Worm (Caenorhabditis elegans): ENCODE results near the gene irld-7.

The irld-7 gene

DNA sequence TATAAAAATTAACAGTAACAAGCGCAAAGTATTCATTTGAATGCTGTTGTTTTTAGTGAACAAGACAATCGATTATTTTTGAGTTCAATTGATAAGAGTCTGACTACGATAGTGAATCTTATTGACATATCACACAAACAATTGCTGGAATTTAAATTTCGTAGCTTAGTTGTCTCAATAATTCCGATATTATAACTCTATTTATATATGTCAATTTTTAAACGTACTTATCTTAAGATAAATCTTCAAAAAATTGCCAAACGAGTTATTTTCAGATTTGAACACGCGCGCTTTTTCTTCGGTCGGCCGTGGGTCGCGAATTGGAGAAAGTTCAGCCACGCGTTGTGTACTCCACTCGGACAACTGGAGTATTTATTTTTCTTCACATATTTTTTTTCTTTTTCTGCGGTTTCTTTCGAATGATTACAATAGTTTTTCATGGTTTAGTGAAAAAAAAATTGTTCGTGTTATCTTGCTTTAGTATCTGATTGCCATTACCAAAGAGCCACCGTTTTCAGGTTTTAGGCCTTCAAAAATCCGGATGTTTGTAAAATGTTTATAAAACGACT lies 41.6 kb downstream of the irld-7 start, which contains the start of the genes cest-5.1 and C01B10.9:
TSS of gene cest-5.1 (minus strand) at position 51 of the 569 bp plus-strand sequence.
TSS of gene C01B10.9 (plus strand) at position 519 of the 569 bp plus-strand sequence.
- TF ChIP-seq W03F9.2 (tag; optimal IDR thresholded peaks at IDR 0.05) (peak; percentile 73), him-1 (tag; optimal IDR thresholded peaks at IDR 0.05) (no peak)

DNA sequence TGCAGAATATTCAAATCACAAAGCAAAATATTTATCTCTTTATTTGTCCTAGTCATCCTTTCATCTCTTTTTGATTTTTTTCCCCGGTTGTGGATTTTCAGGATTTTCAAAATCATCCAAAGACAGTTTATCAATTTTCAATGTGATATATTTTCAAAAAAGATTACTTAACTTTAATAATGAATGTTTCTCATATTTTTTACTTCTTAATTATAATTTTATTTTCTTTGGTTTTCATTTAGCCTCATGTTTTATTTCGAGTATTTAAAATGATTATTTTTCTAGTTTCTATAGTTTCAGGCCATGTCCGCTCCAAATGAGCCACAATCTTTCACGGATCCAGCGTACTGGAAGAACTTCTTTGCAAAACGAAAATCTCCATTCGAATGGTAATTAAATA lies 44.6 kb downstream of the irld-7 start, which contains the start of gene metl-13:
TSS of gene metl-13 (plus strand) at position 301 of the 400 bp plus-strand sequence.
- no peak for TF ChIP-seq W03F9.2 (tag; optimal IDR thresholded peaks at IDR 0.05)
- TF ChIP-seq him-1 (tag; optimal IDR thresholded peaks at IDR 0.05): no peak
- TF ChIP-seq dao-5 (tag; optimal IDR thresholded peaks at IDR 0.05): no peak

- TF ChIP-seq dao-5 (tag; optimal IDR thresholded peaks at IDR 0.05) (no peak), W03F9.2 (tag; optimal IDR thresholded peaks at IDR 0.05) (no peak), him-1 (tag; optimal IDR thresholded peaks at IDR 0.05) (no peak)
Observed at ce11 chrIV:6638256-6638655, 48.1 kb downstream of the irld-7 start, which contains the start of gene C01B10.7. C01B10.7 (plus strand) TSS chrIV:6638556.

DNA sequence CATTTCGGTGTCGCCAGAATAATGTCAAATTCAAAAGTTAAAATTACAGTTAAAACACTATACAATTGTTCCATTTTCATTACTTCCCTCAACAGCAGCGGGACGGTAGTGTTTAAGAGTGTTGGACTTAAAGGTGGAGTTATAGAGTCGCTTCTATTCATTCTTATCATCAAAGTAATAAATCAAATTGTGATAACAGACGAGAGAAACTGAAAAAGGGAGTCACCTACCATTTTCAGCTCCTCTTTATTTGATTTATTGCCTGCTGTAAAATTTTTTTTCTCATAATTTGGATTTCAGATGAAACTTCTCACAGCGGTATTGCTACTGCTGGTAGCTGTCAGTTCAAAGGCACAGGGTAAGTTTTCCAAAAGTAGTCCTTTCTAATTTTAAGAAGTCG lies 49.7 kb downstream of the irld-7 start, which contains the start of gene C01B10.6:
TSS of gene C01B10.6 (plus strand) at position 301 of the 400 bp plus-strand sequence.
- no peak for TF ChIP-seq dao-5 (tag; optimal IDR thresholded peaks at IDR 0.05)
- no peak for TF ChIP-seq W03F9.2 (tag; optimal IDR thresholded peaks at IDR 0.05)
- TF ChIP-seq him-1 (tag; optimal IDR thresholded peaks at IDR 0.05): no peak

All from whole organism, L4/young adult.